Worm (Caenorhabditis elegans) whole organism, mixed stage, embryonic: ENCODE measurements around the gene gfrp-1.

Experiments
- blmp-1 ChIP-seq: fragments of 150-350 bp; optimal IDR thresholded peaks from 2 replicates; lab custom pipeline; 2014; ENCODE audit warnings: missing biosample characterization, missing genetic modification characterization
- cnd-1 ChIP-seq: fragments of 200-800 bp; sonication (Bioruptor generic); optimal IDR thresholded peaks from 2 replicates; lab custom pipeline; 2018; ENCODE audit warnings: mild to moderate bottlenecking, missing genetic modification characterization, missing compliant biosample characterization
- elt-1 ChIP-seq: sonication (generic microtip); optimal IDR thresholded peaks from 2 replicates; lab custom pipeline; 2017; ENCODE audit warnings: missing genetic modification characterization, mild to moderate bottlenecking, missing compliant biosample characterization, antibody characterized with exemption, moderate library complexity, borderline replicate concordance; ENCODE audit not compliant: insufficient read depth
- elt-3 ChIP-seq: fragments of 150-350 bp; optimal IDR thresholded peaks from 2 replicates; lab custom pipeline; 2014; ENCODE audit warnings: missing biosample characterization, missing genetic modification characterization
- lin-32 ChIP-seq: fragments of 200-800 bp; sonication (Bioruptor generic); optimal IDR thresholded peaks from 2 replicates; lab custom pipeline; 2018; ENCODE audit warnings: mild to moderate bottlenecking, missing genetic modification characterization, missing compliant biosample characterization
- lsy-2 ChIP-seq: fragments of 150-350 bp; optimal IDR thresholded peaks from 2 replicates; lab custom pipeline; 2014; ENCODE audit warnings: missing biosample characterization, missing genetic modification characterization
- nhr-2 ChIP-seq: fragments of 150-350 bp; optimal IDR thresholded peaks from 2 replicates; lab custom pipeline; 2014; ENCODE audit warnings: missing biosample characterization, missing genetic modification characterization
- nhr-237 ChIP-seq: fragments of 150-350 bp; optimal IDR thresholded peaks from 2 replicates; lab custom pipeline; 2014; ENCODE audit warnings: missing biosample characterization, missing genetic modification characterization
- nhr-28 ChIP-seq: fragments of 150-350 bp; optimal IDR thresholded peaks from 2 replicates; lab custom pipeline; 2014; ENCODE audit warnings: missing biosample characterization, missing genetic modification characterization
- nhr-76 ChIP-seq: sonication (generic microtip); optimal IDR thresholded peaks from 2 replicates; lab custom pipeline; 2017; ENCODE audit warnings: missing biosample characterization, missing genetic modification characterization
- snpc-4 ChIP-seq: fragments of 150-350 bp; optimal IDR thresholded peaks from 2 replicates; lab custom pipeline; 2014; ENCODE audit warnings: missing biosample characterization, missing genetic modification characterization
- unc-62 ChIP-seq: fragments of 150-350 bp; optimal IDR thresholded peaks from 2 replicates; lab custom pipeline; 2014; ENCODE audit warnings: missing biosample characterization, missing genetic modification reagents, missing genetic modification characterization
- ztf-11 ChIP-seq: fragments of 150-350 bp; optimal IDR thresholded peaks from 2 replicates; lab custom pipeline; 2014; ENCODE audit warnings: missing biosample characterization, missing genetic modification characterization

ce11 chrIV:231673-232072 lies 28.3 kb downstream of the gfrp-1 start, which contains the start of gene gtf-2H1:
- no peak for TF ChIP-seq ztf-11 (tag; lab: Kevin White, UChicago)
- no peak for TF ChIP-seq lsy-2 (tag; lab: Kevin White, UChicago)
- TF ChIP-seq nhr-237 (tag; lab: Kevin White, UChicago), result no peak
- no peak for TF ChIP-seq blmp-1 (tag; lab: Kevin White, UChicago)
- no peak for TF ChIP-seq elt-3
- no peak for TF ChIP-seq nhr-76 (tag; lab: Kevin White, UChicago)
- no peak for TF ChIP-seq unc-62 (GFP tag; lab: Kevin White, UChicago)
- TF ChIP-seq cnd-1, result no peak
- TF ChIP-seq nhr-28, result no peak
- no peak for TF ChIP-seq snpc-4 (tag; lab: Kevin White, UChicago)
- TF ChIP-seq elt-1, result no peak
- TF ChIP-seq nhr-2 (tag; lab: Kevin White, UChicago), result no peak
- no peak for TF ChIP-seq lin-32 (GFP tag; lab: Kevin White, UChicago)
